Worm (Caenorhabditis elegans) whole organism, L3 larva: ENCODE measurements around the gene K08C7.4.

Experiments used
- egl-27 ChIP-seq: sonication (generic microtip); optimal IDR thresholded peaks from 4 replicates; lab custom pipeline; 2017; ENCODE audit warnings: missing biosample characterization, missing genetic modification reagents, missing genetic modification characterization
- fkh-10 ChIP-seq: sonication (generic microtip); optimal IDR thresholded peaks from 2 replicates; lab custom pipeline; 2017; ENCODE audit warnings: missing biosample characterization, missing genetic modification reagents, missing genetic modification characterization
- nfya-1 ChIP-seq: sonication (generic microtip); optimal IDR thresholded peaks from 2 replicates; lab custom pipeline; 2017; ENCODE audit warnings: missing genetic modification characterization, mild to moderate bottlenecking, missing compliant biosample characterization, antibody characterized with exemption, moderate library complexity; ENCODE audit not compliant: insufficient read depth

DNA sequence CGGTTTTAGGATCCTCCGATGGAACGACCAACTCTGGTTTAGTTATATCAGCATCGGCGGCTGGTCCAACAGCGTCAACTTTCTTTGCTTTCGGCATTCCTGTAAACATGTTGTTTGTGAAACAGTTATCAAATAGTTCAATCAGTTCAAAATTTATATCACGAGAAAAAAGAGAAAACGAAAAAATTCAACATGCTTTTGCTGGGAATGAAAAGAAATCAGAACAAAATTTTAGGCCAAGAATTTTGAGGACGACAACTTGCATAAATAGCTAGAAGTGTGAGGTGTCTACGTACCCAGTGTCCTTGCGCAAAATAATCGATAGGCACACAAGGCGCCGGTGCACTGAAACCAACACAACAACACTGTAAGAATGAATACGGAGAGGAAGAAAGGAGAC lies at the start of gene K08C7.4:
- TF ChIP-seq egl-27 (tag; lab: Kevin White, UChicago) = no peak
- TF ChIP-seq fkh-10 (GFP tag; lab: Kevin White, UChicago) = no peak
- TF ChIP-seq nfya-1 (tag; lab: Kevin White, UChicago) = no peak
